Worm (Caenorhabditis elegans) whole organism, mixed stage, embryonic: ENCODE results near the gene F26F4.12.

Source experiments
- M03D4.4 ChIP-seq: sonication (generic microtip); optimal IDR thresholded peaks from 2 replicates; lab custom pipeline; 2017; ENCODE audit warnings: mild to moderate bottlenecking, missing genetic modification characterization, missing compliant biosample characterization
- bed-3 ChIP-seq: fragments of 200-800 bp; sonication (Bioruptor generic); optimal IDR thresholded peaks from 3 replicates; lab custom pipeline; 2018; ENCODE audit warnings: mild to moderate bottlenecking, missing genetic modification characterization, moderate library complexity, missing compliant biosample characterization
- blmp-1 ChIP-seq: fragments of 150-350 bp; optimal IDR thresholded peaks from 2 replicates; lab custom pipeline; 2014; ENCODE audit warnings: missing biosample characterization, missing genetic modification characterization
- ceh-39 ChIP-seq: fragments of 150-350 bp; optimal IDR thresholded peaks from 2 replicates; lab custom pipeline; 2014; ENCODE audit warnings: missing biosample characterization, missing genetic modification characterization
- ceh-43 ChIP-seq: fragments of 200-800 bp; sonication (Bioruptor generic); optimal IDR thresholded peaks from 2 replicates; lab custom pipeline; 2018; ENCODE audit warnings: mild to moderate bottlenecking, missing genetic modification characterization, moderate library complexity, missing compliant biosample characterization
- ceh-83 ChIP-seq: fragments of 200-800 bp; sonication (Bioruptor generic); optimal IDR thresholded peaks from 2 replicates; lab custom pipeline; 2018; ENCODE audit warnings: mild to moderate bottlenecking, missing genetic modification characterization, missing compliant biosample characterization
- ces-1 ChIP-seq: fragments of 150-350 bp; optimal IDR thresholded peaks from 2 replicates; lab custom pipeline; 2014; ENCODE audit warnings: missing biosample characterization, missing genetic modification reagents, missing genetic modification characterization
- cnd-1 ChIP-seq: fragments of 200-800 bp; sonication (Bioruptor generic); optimal IDR thresholded peaks from 2 replicates; lab custom pipeline; 2018; ENCODE audit warnings: mild to moderate bottlenecking, missing genetic modification characterization, missing compliant biosample characterization
- drap-1 ChIP-seq: fragments of 200-800 bp; sonication (Bioruptor generic); optimal IDR thresholded peaks from 3 replicates; lab custom pipeline; 2018; ENCODE audit warnings: mild to moderate bottlenecking, missing genetic modification characterization, missing compliant biosample characterization
- elt-1 ChIP-seq: sonication (generic microtip); optimal IDR thresholded peaks from 2 replicates; lab custom pipeline; 2017; ENCODE audit warnings: missing genetic modification characterization, mild to moderate bottlenecking, missing compliant biosample characterization, antibody characterized with exemption, moderate library complexity, borderline replicate concordance; ENCODE audit not compliant: insufficient read depth
- elt-3 ChIP-seq: fragments of 150-350 bp; optimal IDR thresholded peaks from 2 replicates; lab custom pipeline; 2014; ENCODE audit warnings: missing biosample characterization, missing genetic modification characterization
- flh-1 ChIP-seq: fragments of 200-800 bp; sonication (Bioruptor generic); optimal IDR thresholded peaks from 2 replicates; lab custom pipeline; 2018; ENCODE audit warnings: mild to moderate bottlenecking, missing genetic modification characterization, moderate library complexity, missing compliant biosample characterization
- ham-2 ChIP-seq: fragments of 200-800 bp; sonication (Bioruptor generic); optimal IDR thresholded peaks from 2 replicates; lab custom pipeline; 2018; ENCODE audit warnings: mild to moderate bottlenecking, missing genetic modification characterization, missing compliant biosample characterization
- hlh-1 ChIP-seq: fragments of 150-350 bp; optimal IDR thresholded peaks from 2 replicates; lab custom pipeline; 2014; ENCODE audit warnings: missing biosample characterization, missing genetic modification reagents, missing genetic modification characterization
- lin-13 ChIP-seq: fragments of 150-350 bp; optimal IDR thresholded peaks from 2 replicates; lab custom pipeline; 2014; ENCODE audit warnings: missing biosample characterization, missing genetic modification characterization
- lin-32 ChIP-seq: fragments of 200-800 bp; sonication (Bioruptor generic); optimal IDR thresholded peaks from 2 replicates; lab custom pipeline; 2018; ENCODE audit warnings: mild to moderate bottlenecking, missing genetic modification characterization, missing compliant biosample characterization
- lsy-2 ChIP-seq: fragments of 150-350 bp; optimal IDR thresholded peaks from 2 replicates; lab custom pipeline; 2014; ENCODE audit warnings: missing biosample characterization, missing genetic modification characterization
- mab-5 ChIP-seq: fragments of 150-350 bp; optimal IDR thresholded peaks from 2 replicates; lab custom pipeline; 2014; ENCODE audit warnings: missing biosample characterization, missing genetic modification characterization
- mep-1 ChIP-seq: fragments of 150-350 bp; optimal IDR thresholded peaks from 2 replicates; lab custom pipeline; 2017; ENCODE audit warnings: missing biosample characterization, missing genetic modification reagents, missing genetic modification characterization, inconsistent platforms
- mls-2 ChIP-seq: sonication (generic microtip); optimal IDR thresholded peaks from 2 replicates; lab custom pipeline; 2016; ENCODE audit warnings: mild to moderate bottlenecking, missing genetic modification characterization, moderate library complexity, missing compliant biosample characterization
- nhr-12 ChIP-seq: fragments of 150-350 bp; optimal IDR thresholded peaks from 2 replicates; lab custom pipeline; 2014; ENCODE audit warnings: missing biosample characterization, missing genetic modification characterization
- nhr-2 ChIP-seq: fragments of 150-350 bp; optimal IDR thresholded peaks from 2 replicates; lab custom pipeline; 2014; ENCODE audit warnings: missing biosample characterization, missing genetic modification characterization
- nhr-237 ChIP-seq: fragments of 150-350 bp; optimal IDR thresholded peaks from 2 replicates; lab custom pipeline; 2014; ENCODE audit warnings: missing biosample characterization, missing genetic modification characterization
- nhr-28 ChIP-seq: fragments of 150-350 bp; optimal IDR thresholded peaks from 2 replicates; lab custom pipeline; 2014; ENCODE audit warnings: missing biosample characterization, missing genetic modification characterization
- nhr-76 ChIP-seq: sonication (generic microtip); optimal IDR thresholded peaks from 2 replicates; lab custom pipeline; 2017; ENCODE audit warnings: missing biosample characterization, missing genetic modification characterization
- pha-4 ChIP-seq: fragments of 150-350 bp; optimal IDR thresholded peaks from 2 replicates; lab custom pipeline; 2018; ENCODE audit warnings: missing biosample characterization, missing genetic modification reagents, missing genetic modification characterization
- sem-2 ChIP-seq: fragments of 200-800 bp; sonication (Bioruptor generic); optimal IDR thresholded peaks from 2 replicates; lab custom pipeline; 2018; ENCODE audit warnings: mild to moderate bottlenecking, missing genetic modification characterization, missing compliant biosample characterization
- snpc-4 ChIP-seq: fragments of 150-350 bp; optimal IDR thresholded peaks from 2 replicates; lab custom pipeline; 2014; ENCODE audit warnings: missing biosample characterization, missing genetic modification characterization
- sptf-1 ChIP-seq: sonication (generic microtip); optimal IDR thresholded peaks from 2 replicates; lab custom pipeline; 2017; ENCODE audit warnings: mild to moderate bottlenecking, missing genetic modification characterization, moderate library complexity, missing compliant biosample characterization
- tbx-8 ChIP-seq: fragments of 200-800 bp; sonication (Bioruptor generic); optimal IDR thresholded peaks from 2 replicates; lab custom pipeline; 2018; ENCODE audit warnings: mild to moderate bottlenecking, missing genetic modification characterization, moderate library complexity, missing compliant biosample characterization
- unc-120 ChIP-seq: sonication (generic microtip); optimal IDR thresholded peaks from 2 replicates; lab custom pipeline; 2017; ENCODE audit warnings: missing genetic modification characterization, missing compliant biosample characterization; ENCODE audit not compliant: poor library complexity, severe bottlenecking
- unc-39 ChIP-seq: fragments of 150-350 bp; optimal IDR thresholded peaks from 2 replicates; lab custom pipeline; 2014; ENCODE audit warnings: missing biosample characterization, missing genetic modification characterization
- unc-62 ChIP-seq: fragments of 150-350 bp; optimal IDR thresholded peaks from 2 replicates; lab custom pipeline; 2014; ENCODE audit warnings: missing biosample characterization, missing genetic modification reagents, missing genetic modification characterization
- zip-8 ChIP-seq: fragments of 150-350 bp; optimal IDR thresholded peaks from 2 replicates; lab custom pipeline; 2014; ENCODE audit warnings: missing biosample characterization, missing genetic modification characterization
- ztf-11 ChIP-seq: fragments of 150-350 bp; optimal IDR thresholded peaks from 2 replicates; lab custom pipeline; 2014; ENCODE audit warnings: missing biosample characterization, missing genetic modification characterization

Gene F26F4.12

DNA sequence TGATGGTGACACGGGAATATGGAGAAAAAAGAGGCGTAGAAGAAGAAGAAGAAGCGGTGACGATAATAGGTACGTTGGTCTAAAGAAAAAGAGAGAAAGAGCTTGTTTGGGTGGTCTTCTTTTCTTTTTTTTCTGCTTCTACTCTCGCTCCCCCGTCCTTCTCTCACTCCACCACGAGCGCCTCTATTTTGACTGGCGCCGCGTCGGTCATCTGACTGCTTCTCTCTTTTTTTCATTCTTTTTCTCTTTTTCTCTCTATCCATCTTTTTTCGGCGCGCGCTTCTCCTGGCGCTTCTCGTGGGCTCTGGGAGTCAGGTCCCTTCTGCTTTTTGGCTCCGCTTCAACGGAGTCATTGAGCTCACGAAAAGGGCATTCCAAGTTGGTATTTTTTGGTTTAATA lies 40.5 kb upstream of the F26F4.12 start:
- TF ChIP-seq elt-1 (tag; lab: Kevin White, UChicago) (no peak), nhr-2 (no peak), lin-32 (GFP tag; lab: Kevin White, UChicago) (no peak), snpc-4 (tag; lab: Kevin White, UChicago) (no peak), blmp-1 (tag; lab: Kevin White, UChicago) (no peak), cnd-1 (tag; lab: Kevin White, UChicago) (no peak), flh-1 (GFP tag; lab: Kevin White, UChicago) (no peak), hlh-1 (tag; lab: Kevin White, UChicago) (no peak), elt-3 (tag; lab: Kevin White, UChicago) (no peak), ceh-43 (GFP tag; lab: Kevin White, UChicago) (no peak), ceh-83 (GFP tag; lab: Kevin White, UChicago) (no peak)

DNA sequence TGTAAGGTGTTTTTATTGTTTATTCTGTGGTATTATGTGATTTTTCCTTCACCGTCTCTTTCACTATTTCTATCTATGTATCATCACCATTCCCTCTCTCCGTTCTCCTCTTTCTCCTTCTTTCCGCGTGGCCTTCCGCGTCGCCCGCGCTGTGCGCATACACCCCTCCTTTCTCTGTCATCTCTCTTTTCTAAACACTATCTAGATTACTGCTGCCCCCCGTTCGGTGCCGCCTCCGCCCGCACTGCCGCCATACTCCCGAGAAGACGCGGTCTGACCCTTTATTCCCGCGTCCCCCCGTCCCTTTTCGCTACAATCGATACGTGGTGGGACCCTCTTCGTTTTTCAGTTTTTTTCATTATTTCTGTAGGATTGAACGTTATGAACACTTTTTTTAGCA lies 38.8 kb upstream of the F26F4.12 start:
- TF ChIP-seq zip-8 (tag; lab: Kevin White, UChicago) (no peak), snpc-4 (tag; lab: Kevin White, UChicago) (no peak), pha-4 (peak; percentile 46), tbx-8 (GFP tag; lab: Kevin White, UChicago) (no peak), nhr-237 (tag; lab: Kevin White, UChicago) (no peak), bed-3 (no peak), lsy-2 (tag; lab: Kevin White, UChicago) (no peak), lin-32 (GFP tag; lab: Kevin White, UChicago) (no peak), mls-2 (tag; lab: Kevin White, UChicago) (peak; percentile 51), nhr-12 (tag; lab: Kevin White, UChicago) (no peak), nhr-2 (no peak), unc-62 (no peak), ham-2 (GFP tag; lab: Kevin White, UChicago) (peak; percentile 61), nhr-76 (tag; lab: Kevin White, UChicago) (no peak), mep-1 (tag; lab: Kevin White, UChicago) (peak; percentile 46), hlh-1 (tag; lab: Kevin White, UChicago) (no peak), blmp-1 (tag; lab: Kevin White, UChicago) (no peak), nhr-28 (tag; lab: Kevin White, UChicago) (no peak), ceh-43 (GFP tag; lab: Kevin White, UChicago) (no peak), elt-3 (tag; lab: Kevin White, UChicago) (no peak), ces-1 (GFP tag; lab: Kevin White, UChicago) (no peak), sem-2 (GFP tag; lab: Kevin White, UChicago) (no peak), ceh-39 (tag; lab: Kevin White, UChicago) (no peak), unc-39 (tag; lab: Kevin White, UChicago) (no peak), drap-1 (peak; percentile 7), flh-1 (GFP tag; lab: Kevin White, UChicago) (peak; percentile 31), mab-5 (tag; lab: Kevin White, UChicago) (no peak), cnd-1 (tag; lab: Kevin White, UChicago) (no peak), lin-13 (tag; lab: Kevin White, UChicago) (no peak), sptf-1 (tag; lab: Kevin White, UChicago) (peak; percentile 49), ztf-11 (no peak), unc-120 (peak; percentile 50), ceh-83 (GFP tag; lab: Kevin White, UChicago) (no peak), M03D4.4 (tag; lab: Kevin White, UChicago) (peak; percentile 44), elt-1 (tag; lab: Kevin White, UChicago) (no peak)

ce11 chrIII:4947352-4947751 lies 37.5 kb upstream of the F26F4.12 start:
- peak; percentile 84 for TF ChIP-seq sptf-1 (tag; lab: Kevin White, UChicago)
- no peak for TF ChIP-seq elt-1 (tag; lab: Kevin White, UChicago)
- peak; percentile 71 for TF ChIP-seq unc-62
- TF ChIP-seq drap-1, result peak; percentile 57
- TF ChIP-seq ces-1 (GFP tag; lab: Kevin White, UChicago), result peak; percentile 71
- no peak for TF ChIP-seq nhr-237 (tag; lab: Kevin White, UChicago)
- peak; percentile 52 for TF ChIP-seq mep-1 (tag; lab: Kevin White, UChicago)
- peak; percentile 15 for TF ChIP-seq hlh-1 (tag; lab: Kevin White, UChicago)
- no peak for TF ChIP-seq blmp-1 (tag; lab: Kevin White, UChicago)
- TF ChIP-seq elt-3 (tag; lab: Kevin White, UChicago), result no peak
- peak; percentile 80 for TF ChIP-seq ham-2 (GFP tag; lab: Kevin White, UChicago)
- peak; percentile 20 for TF ChIP-seq lin-32 (GFP tag; lab: Kevin White, UChicago)
- TF ChIP-seq ztf-11, result peak; percentile 83
- peak; percentile 78 for TF ChIP-seq ceh-83 (GFP tag; lab: Kevin White, UChicago)
- TF ChIP-seq mls-2 (tag; lab: Kevin White, UChicago), result peak; percentile 86
- TF ChIP-seq lin-13 (tag; lab: Kevin White, UChicago), result no peak
- TF ChIP-seq unc-120, result peak; percentile 64
- TF ChIP-seq M03D4.4 (tag; lab: Kevin White, UChicago), result peak; percentile 73
- peak; percentile 58 for TF ChIP-seq ceh-43 (GFP tag; lab: Kevin White, UChicago)
- peak; percentile 43 for TF ChIP-seq tbx-8 (GFP tag; lab: Kevin White, UChicago)
- TF ChIP-seq cnd-1 (tag; lab: Kevin White, UChicago), result peak; percentile 91
- TF ChIP-seq flh-1 (GFP tag; lab: Kevin White, UChicago), result no peak
- peak; percentile 29 for TF ChIP-seq sem-2 (GFP tag; lab: Kevin White, UChicago)
- TF ChIP-seq unc-39 (tag; lab: Kevin White, UChicago), result no peak
